Worm (Caenorhabditis elegans) whole organism, late embryonic: ENCODE measurements around the gene E02C12.19.

Experiments
- ama-1 ChIP-seq: fragments of 150-350 bp; optimal IDR thresholded peaks from 2 replicates; lab custom pipeline; 2014
- hlh-13 ChIP-seq: fragments of 200-800 bp; sonication (Bioruptor generic); optimal IDR thresholded peaks from 2 replicates; lab custom pipeline; 2018; ENCODE audit warnings: mild to moderate bottlenecking, missing genetic modification characterization, missing compliant biosample characterization
- nfya-1 ChIP-seq: sonication (generic microtip); optimal IDR thresholded peaks from 2 replicates; lab custom pipeline; 2017; ENCODE audit warnings: missing genetic modification characterization, mild to moderate bottlenecking, missing compliant biosample characterization, antibody characterized with exemption, moderate library complexity
- pax-1 ChIP-seq: fragments of 150-350 bp; optimal IDR thresholded peaks from 2 replicates; lab custom pipeline; 2014; ENCODE audit warnings: missing biosample characterization, missing genetic modification characterization
- tbx-2 ChIP-seq: sonication (generic microtip); optimal IDR thresholded peaks from 2 replicates; lab custom pipeline; 2016; ENCODE audit warnings: missing genetic modification characterization, missing compliant biosample characterization
- unc-3 ChIP-seq, 2 experiments: fragments of 200-800 bp in 1 of 2; sonication (Bioruptor generic) in 1 of 2; sonication (generic microtip) in 1 of 2; conservative IDR thresholded peaks in 1 of 2; optimal IDR thresholded peaks in 1 of 2; 2 replicates each; pipeline versions ENCODE4 v1.3.6 to Lab custom; 2016 to 2022; ENCODE audit warnings: missing compliant biosample characterization in 2 of 2, missing genetic modification characterization in 2 of 2, missing genetic modification reagents in 1 of 2

ce11 chrV:9352947-9353346 is 23.4 kb downstream of the E02C12.19 start, which contains the start of gene srx-46:
- no peak for TF ChIP-seq nfya-1 (tag; lab: Kevin White, UChicago)
- no peak for TF ChIP-seq unc-3 (GFP tag; conservative IDR thresholded peaks at IDR 0.05; lab: Robert Waterston, UW)
- no peak for TF ChIP-seq unc-3 (tag; optimal IDR thresholded peaks at IDR 0.05; lab: Kevin White, UChicago)
- TF ChIP-seq ama-1 (lab: Kevin White, UChicago): no peak
- no peak for TF ChIP-seq pax-1 (tag; lab: Kevin White, UChicago)
- no peak for TF ChIP-seq tbx-2
- TF ChIP-seq hlh-13 (GFP tag; lab: Kevin White, UChicago): no peak
